Fruit fly (Drosophila melanogaster) whole organism, larva: ENCODE measurements around the gene naz.
A peak's percentile ranks its signal among the peaks of the same experiment; 100 is the strongest.

Experiments
- noc ChIP-seq: fragments of 200-800 bp; sonication (Bioruptor generic); optimal IDR thresholded peaks from 3 replicates; lab custom pipeline; 2019; ENCODE audit warnings: missing biosample characterization, mild to moderate bottlenecking, missing genetic modification characterization, moderate library complexity

naz gene

DNA sequence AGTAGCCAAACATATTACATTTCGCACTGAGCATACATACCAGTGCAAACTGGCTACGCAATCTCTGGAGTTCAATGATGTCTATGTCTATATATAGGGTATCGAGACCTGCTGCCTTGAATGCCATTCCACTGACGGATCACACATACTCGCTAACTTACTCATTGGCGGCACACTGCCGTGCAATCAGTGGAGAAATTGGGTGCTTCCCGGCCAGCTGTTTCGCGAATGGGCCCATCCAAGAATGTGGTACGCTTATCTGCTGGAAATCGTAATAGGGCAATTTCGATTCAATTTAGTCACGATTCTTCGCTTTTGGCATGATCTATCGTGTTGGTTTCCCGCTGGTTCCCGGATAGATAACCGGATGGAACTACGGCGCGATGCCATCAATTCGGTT, 48.6 kb downstream of the naz start:
- no peak for TF ChIP-seq noc (tag; lab: Kevin White, UChicago)

- peak; percentile 3 for TF ChIP-seq noc (tag; lab: Kevin White, UChicago)
These were observed 49.2 kb downstream of the naz start, which contains the start of gene CG7142 for dm6 chr3R:18279494-18279893. Gene CG7142 (minus strand): TSS chr3R:18279522.

dm6 chr3R:18277406-18277805, 51.3 kb downstream of the naz start:
- TF ChIP-seq noc (tag; lab: Kevin White, UChicago), result no peak

DNA sequence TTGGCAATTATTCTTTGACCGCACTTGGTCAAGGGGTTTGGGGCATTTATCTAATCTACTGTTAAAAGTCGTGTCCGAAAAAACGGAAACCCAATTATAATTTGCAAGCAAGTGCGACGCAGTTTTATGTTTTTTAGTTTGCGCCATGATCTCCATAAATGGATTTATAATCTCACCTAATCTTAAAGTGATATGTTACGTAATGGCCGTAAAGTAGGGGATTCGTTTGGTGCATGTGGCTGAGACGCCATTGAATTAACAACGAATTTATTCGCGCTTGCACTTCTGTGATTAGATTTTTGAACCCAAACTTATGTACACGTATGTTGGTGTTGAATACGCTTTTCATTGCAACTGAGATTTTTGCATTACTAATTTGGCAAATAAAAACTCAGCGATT, 52.1 kb downstream of the naz start:
- TF ChIP-seq noc (tag; lab: Kevin White, UChicago), result no peak

DNA sequence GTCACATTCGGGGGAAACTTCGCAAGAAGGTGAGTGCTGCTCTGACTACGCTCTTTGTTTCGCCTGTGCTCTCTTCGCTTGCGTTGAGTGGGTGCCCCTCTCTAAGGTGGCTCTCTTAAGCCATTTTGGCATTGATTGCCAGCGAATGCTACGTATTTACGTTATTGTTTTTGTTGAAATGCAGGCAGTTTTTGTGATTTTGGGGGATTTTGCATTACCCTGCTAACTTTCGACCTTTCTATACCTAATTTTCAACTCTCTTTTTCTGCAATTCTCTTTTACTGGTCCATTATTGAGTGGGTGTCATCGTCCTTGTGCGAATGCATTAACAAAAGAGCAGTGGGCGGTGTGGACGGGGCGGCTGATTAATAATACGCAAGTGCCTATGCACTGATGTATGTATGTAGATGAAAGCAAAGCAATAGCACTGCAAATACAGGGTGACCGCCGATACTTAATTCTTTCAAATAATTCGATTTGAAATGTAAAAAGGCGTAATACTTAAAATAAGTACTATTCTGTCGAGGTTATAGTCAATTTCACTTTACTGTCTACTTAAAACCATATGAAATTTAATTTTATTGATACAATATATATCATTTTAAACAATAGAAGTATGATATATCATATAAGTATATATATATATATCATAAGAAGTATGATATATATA, 53.5 kb downstream of the naz start:
- TF ChIP-seq noc (tag; lab: Kevin White, UChicago), result no peak

dm6 chr3R:18274328-18275098, 54.2 kb downstream of the naz start, which contains the start of the genes Vps39 and eIF1A:
Gene Vps39 (minus strand): TSS chr3R:18274446.
Gene eIF1A (plus strand): TSS chr3R:18274665.
- TF ChIP-seq noc (tag; lab: Kevin White, UChicago), result no peak

dm6 chr3R:18269744-18270348, 58.9 kb downstream of the naz start:
- no peak for TF ChIP-seq noc (tag; lab: Kevin White, UChicago)

DNA sequence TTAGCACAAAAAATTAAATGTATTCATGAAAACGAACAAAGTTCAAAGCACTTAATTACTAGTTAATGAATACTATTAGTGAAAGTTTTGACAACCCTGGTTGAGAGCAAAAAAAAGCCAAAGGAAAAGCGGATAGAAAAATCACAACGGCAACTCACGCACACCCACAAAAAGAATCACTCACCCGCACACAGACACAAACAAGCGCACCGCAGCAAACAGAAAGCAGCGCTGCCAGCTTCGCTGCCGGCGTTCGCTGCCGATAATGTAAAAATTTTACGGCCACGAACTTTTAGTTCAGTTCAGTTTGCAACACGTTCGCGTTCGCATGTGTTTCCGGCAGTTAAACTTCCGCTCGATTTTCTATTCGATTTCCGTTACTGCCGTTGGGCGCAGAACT, 61.3 kb downstream of the naz start, which contains the start of gene CG18599:
TSS of gene CG18599 (plus strand) at position 301 of the 400 bp plus-strand sequence.
- no peak for TF ChIP-seq noc (tag; lab: Kevin White, UChicago)

DNA sequence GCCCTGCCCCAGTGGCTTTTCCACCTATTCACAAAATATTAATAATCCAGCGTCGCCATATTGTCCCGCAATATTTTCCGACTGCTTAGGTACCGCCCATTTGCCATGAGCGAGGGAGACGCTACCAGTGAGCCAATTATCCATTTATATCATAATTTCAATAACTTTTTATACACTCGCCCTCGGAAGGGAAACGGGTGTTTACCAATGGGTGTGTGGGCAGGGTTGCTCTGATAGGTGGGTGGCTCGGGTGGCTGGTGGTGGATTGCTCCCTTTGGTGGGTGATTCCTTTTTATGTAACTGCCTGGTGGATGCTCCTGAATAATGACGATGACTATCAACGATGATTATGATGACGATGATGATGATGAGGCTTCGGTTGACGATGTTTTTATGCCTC, 62.1 kb downstream of the naz start:
- TF ChIP-seq noc (tag; lab: Kevin White, UChicago), result no peak
